Worm (Caenorhabditis elegans): ENCODE data around the gene F10A3.11.

DNA sequence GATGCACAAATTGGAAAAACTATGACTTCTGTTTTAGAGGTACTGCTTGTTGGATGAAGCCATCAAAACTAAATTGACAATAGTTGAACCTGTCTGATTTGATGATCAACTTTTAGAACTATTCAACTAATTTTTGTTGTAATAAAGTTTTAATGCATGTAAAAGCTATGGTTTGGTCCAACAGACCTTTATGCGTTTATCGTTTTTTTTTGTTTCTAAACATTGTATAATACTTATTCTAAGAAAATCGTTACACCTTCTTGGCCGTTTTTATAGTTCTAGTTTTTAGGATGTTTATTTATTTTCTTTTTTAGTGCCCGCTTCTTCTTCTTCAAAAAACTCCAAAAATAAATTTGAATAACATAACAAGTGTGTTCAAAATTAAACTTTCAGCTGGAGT is 1.2 kb downstream of the F10A3.11 start, which contains the start of gene F10A3.12:
- TF ChIP-seq eor-1 (tag; optimal IDR thresholded peaks at IDR 0.05) (no peak), nhr-28 (tag; optimal IDR thresholded peaks at IDR 0.05) (no peak), fos-1 (tag; optimal IDR thresholded peaks at IDR 0.05) (no peak), ama-1 (optimal IDR thresholded peaks at IDR 0.05) (no peak), nhr-67 (tag; optimal IDR thresholded peaks at IDR 0.05) (no peak), zag-1 (tag; optimal IDR thresholded peaks at IDR 0.05) (no peak)
